Worm (Caenorhabditis elegans) whole organism, L3 larva: ENCODE measurements around the gene Y37H2A.1.

ENCODE experiments used
- R02D3.7 ChIP-seq: fragments of 150-350 bp; optimal IDR thresholded peaks from 2 replicates; lab custom pipeline; 2014; ENCODE audit warnings: missing biosample characterization, missing genetic modification characterization
- ZK546.5 ChIP-seq: sonication (generic microtip); optimal IDR thresholded peaks from 2 replicates; lab custom pipeline; 2017; ENCODE audit warnings: missing biosample characterization, missing genetic modification characterization
- ama-1 ChIP-seq: fragments of 150-350 bp; optimal IDR thresholded peaks from 2 replicates; lab custom pipeline; 2018
- ceh-28 ChIP-seq: fragments of 150-350 bp; optimal IDR thresholded peaks from 2 replicates; lab custom pipeline; 2014; ENCODE audit warnings: missing biosample characterization, missing genetic modification reagents, missing genetic modification characterization
- ceh-82 ChIP-seq: fragments of 150-350 bp; optimal IDR thresholded peaks from 2 replicates; lab custom pipeline; 2014; ENCODE audit warnings: missing biosample characterization, missing genetic modification characterization
- ceh-9 ChIP-seq: sonication (generic microtip); optimal IDR thresholded peaks from 2 replicates; lab custom pipeline; 2018; ENCODE audit warnings: missing biosample characterization, missing genetic modification characterization
- daf-12 ChIP-seq: fragments of 150-350 bp; optimal IDR thresholded peaks from 2 replicates; lab custom pipeline; 2014; ENCODE audit warnings: missing biosample characterization, missing genetic modification reagents, missing genetic modification characterization
- egl-27 ChIP-seq: sonication (generic microtip); optimal IDR thresholded peaks from 4 replicates; lab custom pipeline; 2017; ENCODE audit warnings: missing biosample characterization, missing genetic modification reagents, missing genetic modification characterization
- egl-5 ChIP-seq: fragments of 150-350 bp; optimal IDR thresholded peaks from 2 replicates; lab custom pipeline; 2017; ENCODE audit warnings: missing biosample characterization, missing genetic modification reagents, missing genetic modification characterization, inconsistent platforms
- elt-1 ChIP-seq: fragments of 150-350 bp; optimal IDR thresholded peaks from 2 replicates; lab custom pipeline; 2014; ENCODE audit warnings: missing biosample characterization, missing genetic modification characterization
- elt-2 ChIP-seq: sonication (generic microtip); optimal IDR thresholded peaks from 2 replicates; lab custom pipeline; 2016; ENCODE audit warnings: missing genetic modification reagents, mild to moderate bottlenecking, missing genetic modification characterization, missing compliant biosample characterization
- eor-1 ChIP-seq, 2 experiments: fragments of 150-350 bp; optimal IDR thresholded peaks; 2 replicates each; lab custom pipeline; 2014 to 2018; ENCODE audit warnings: missing biosample characterization in 2 of 2, missing genetic modification characterization in 2 of 2
- fkh-2 ChIP-seq: fragments of 150-350 bp; optimal IDR thresholded peaks from 2 replicates; lab custom pipeline; 2014; ENCODE audit warnings: missing biosample characterization, missing genetic modification reagents, missing genetic modification characterization
- jun-1 ChIP-seq: fragments of 150-350 bp; optimal IDR thresholded peaks from 2 replicates; lab custom pipeline; 2014; ENCODE audit warnings: missing biosample characterization, missing genetic modification reagents, missing genetic modification characterization
- lin-15B ChIP-seq: fragments of 150-350 bp; optimal IDR thresholded peaks from 2 replicates; lab custom pipeline; 2014; ENCODE audit warnings: missing biosample characterization, missing genetic modification characterization
- lin-39 ChIP-seq: fragments of 150-350 bp; optimal IDR thresholded peaks from 2 replicates; lab custom pipeline; 2018; ENCODE audit warnings: missing biosample characterization, missing genetic modification reagents, missing genetic modification characterization
- lsy-12 ChIP-seq: sonication (generic microtip); optimal IDR thresholded peaks from 2 replicates; lab custom pipeline; 2016; ENCODE audit warnings: mild to moderate bottlenecking, missing genetic modification characterization, missing compliant biosample characterization
- mdl-1 ChIP-seq: fragments of 150-350 bp; optimal IDR thresholded peaks from 2 replicates; lab custom pipeline; 2014; ENCODE audit warnings: missing biosample characterization, missing genetic modification characterization
- mml-1 ChIP-seq: fragments of 150-350 bp; sonication (generic microtip); optimal IDR thresholded peaks from 3 replicates; lab custom pipeline; 2014; ENCODE audit warnings: missing biosample characterization, missing genetic modification characterization
- nfya-1 ChIP-seq: sonication (generic microtip); optimal IDR thresholded peaks from 2 replicates; lab custom pipeline; 2017; ENCODE audit warnings: missing genetic modification characterization, mild to moderate bottlenecking, missing compliant biosample characterization, antibody characterized with exemption, moderate library complexity; ENCODE audit not compliant: insufficient read depth
- nhr-11 ChIP-seq: fragments of 150-350 bp; optimal IDR thresholded peaks from 2 replicates; lab custom pipeline; 2014; ENCODE audit warnings: missing biosample characterization, missing genetic modification characterization
- nhr-12 ChIP-seq: fragments of 150-350 bp; optimal IDR thresholded peaks from 2 replicates; lab custom pipeline; 2014; ENCODE audit warnings: missing biosample characterization, missing genetic modification characterization
- nhr-23 ChIP-seq: fragments of 150-350 bp; optimal IDR thresholded peaks from 2 replicates; lab custom pipeline; 2014; ENCODE audit warnings: missing biosample characterization, missing genetic modification reagents, missing genetic modification characterization
- nhr-28 ChIP-seq: fragments of 150-350 bp; optimal IDR thresholded peaks from 2 replicates; lab custom pipeline; 2014; ENCODE audit warnings: missing biosample characterization, missing genetic modification characterization
- nhr-43 ChIP-seq: sonication (generic microtip); optimal IDR thresholded peaks from 2 replicates; lab custom pipeline; 2016; ENCODE audit warnings: mild to moderate bottlenecking, missing genetic modification characterization, missing compliant biosample characterization; ENCODE audit not compliant: poor library complexity, severe bottlenecking
- nhr-76 ChIP-seq: fragments of 150-350 bp; sonication (generic microtip); optimal IDR thresholded peaks from 5 replicates; lab custom pipeline; 2014; ENCODE audit warnings: missing biosample characterization, missing genetic modification characterization
- nhr-77 ChIP-seq: fragments of 150-350 bp; optimal IDR thresholded peaks from 2 replicates; lab custom pipeline; 2014; ENCODE audit warnings: missing biosample characterization, missing genetic modification characterization
- skn-1 ChIP-seq: fragments of 150-350 bp; optimal IDR thresholded peaks from 2 replicates; lab custom pipeline; 2014; ENCODE audit warnings: missing biosample characterization, missing genetic modification characterization
- snpc-4 ChIP-seq: fragments of 150-350 bp; optimal IDR thresholded peaks from 2 replicates; lab custom pipeline; 2014; ENCODE audit warnings: missing biosample characterization, missing genetic modification characterization
- tbx-2 ChIP-seq: sonication (generic microtip); optimal IDR thresholded peaks from 2 replicates; lab custom pipeline; 2016; ENCODE audit warnings: mild to moderate bottlenecking, missing genetic modification characterization, missing compliant biosample characterization
- unc-39 ChIP-seq: sonication (generic microtip); optimal IDR thresholded peaks from 4 replicates; lab custom pipeline; 2017; ENCODE audit warnings: missing biosample characterization, missing genetic modification characterization
- unc-62 ChIP-seq: fragments of 150-350 bp; sonication (generic microtip); optimal IDR thresholded peaks from 4 replicates; lab custom pipeline; 2014; ENCODE audit warnings: missing biosample characterization, missing genetic modification reagents, missing genetic modification characterization
- zag-1 ChIP-seq: fragments of 150-350 bp; optimal IDR thresholded peaks from 2 replicates; lab custom pipeline; 2014; ENCODE audit warnings: missing biosample characterization, missing genetic modification characterization
- ztf-11 ChIP-seq: fragments of 150-350 bp; optimal IDR thresholded peaks from 2 replicates; lab custom pipeline; 2014; ENCODE audit warnings: missing biosample characterization, missing genetic modification characterization

The Y37H2A.1 gene

ce11 chrV:18131049-18131448 is 23.0 kb downstream of the Y37H2A.1 start, which contains the start of gene Y37H2A.12:
Y37H2A.12 (minus strand) TSS chrV:18131129.
- TF ChIP-seq nhr-28 (tag; lab: Kevin White, UChicago) (no peak), ceh-28 (tag; lab: Kevin White, UChicago) (peak; percentile 6)
- TF ChIP-seq, all 47 proteins: peak for 1

DNA sequence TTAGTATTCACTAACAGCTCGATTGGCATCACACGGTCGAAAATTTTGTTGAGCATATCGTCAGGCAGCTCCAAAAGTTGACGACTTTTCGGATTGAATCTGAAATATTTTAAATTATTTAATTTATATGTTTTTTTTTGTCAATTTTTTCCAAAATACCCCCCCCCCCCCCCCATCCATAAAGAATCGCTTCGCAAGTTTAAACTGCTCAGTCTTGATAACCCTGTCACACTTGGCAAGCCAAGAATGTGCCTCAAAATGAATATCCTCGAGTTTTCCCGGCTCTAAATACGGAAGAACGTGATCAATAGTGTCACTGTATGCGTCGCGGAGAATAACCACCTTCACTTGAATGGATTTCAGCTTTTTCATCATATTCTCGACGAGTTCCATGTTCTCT is 25.1 kb downstream of the Y37H2A.1 start, which contains the start of gene Y37H2A.18:
Gene Y37H2A.18 (minus strand): TSS at position 101 of the 400 bp plus-strand sequence.
- TF ChIP-seq lsy-12, result no peak
- no peak for TF ChIP-seq egl-5 (tag; lab: Kevin White, UChicago)
- no peak for TF ChIP-seq jun-1 (tag; lab: Kevin White, UChicago)
- TF ChIP-seq nfya-1 (tag; lab: Kevin White, UChicago), result no peak
- TF ChIP-seq lin-39 (tag; lab: Kevin White, UChicago), result no peak
- TF ChIP-seq nhr-11 (tag; lab: Kevin White, UChicago), result no peak
- no peak for TF ChIP-seq eor-1 (tag; optimal IDR thresholded peaks at IDR 0.05; lab: Kevin White, UChicago)
- TF ChIP-seq R02D3.7 (tag; lab: Kevin White, UChicago), result no peak
- no peak for TF ChIP-seq nhr-43 (tag; lab: Kevin White, UChicago)
- TF ChIP-seq ceh-82, result no peak
- TF ChIP-seq tbx-2, result no peak
- no peak for TF ChIP-seq ceh-9 (tag; lab: Kevin White, UChicago)
- no peak for TF ChIP-seq nhr-28 (tag; lab: Kevin White, UChicago)
- no peak for TF ChIP-seq unc-39 (tag; lab: Kevin White, UChicago)
- TF ChIP-seq egl-27 (tag; lab: Kevin White, UChicago), result no peak
- no peak for TF ChIP-seq zag-1 (tag; lab: Kevin White, UChicago)
- TF ChIP-seq nhr-76 (tag; lab: Kevin White, UChicago), result no peak
- TF ChIP-seq fkh-2 (tag; lab: Kevin White, UChicago), result no peak
- no peak for TF ChIP-seq ceh-28 (tag; lab: Kevin White, UChicago)

- TF ChIP-seq daf-12 (tag; lab: Kevin White, UChicago), result no peak
- no peak for TF ChIP-seq mml-1 (tag; lab: Kevin White, UChicago)
Observed at ce11 chrV:18134378-18134777, 26.3 kb downstream of the Y37H2A.1 start, which contains the start of gene Y37H2A.7. Y37H2A.7 (minus strand) TSS chrV:18134478.

DNA sequence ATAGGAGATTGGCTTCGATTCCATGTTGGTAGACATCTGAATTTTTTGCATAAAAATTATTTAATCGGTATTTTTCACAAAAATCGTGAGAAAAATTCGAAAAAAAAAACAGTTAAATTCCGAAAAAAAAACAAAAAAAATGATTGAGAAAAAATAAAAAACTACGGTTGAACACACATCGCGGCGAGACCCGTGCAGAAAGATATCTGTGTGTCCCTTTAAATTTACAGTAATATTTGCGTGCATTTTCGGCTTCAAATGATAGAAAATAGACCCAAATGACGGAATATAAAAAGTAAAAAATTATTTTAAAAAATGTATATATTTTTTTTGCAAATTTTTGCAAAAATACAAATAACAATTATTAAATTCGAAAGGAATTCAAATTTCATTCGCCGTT is 29.6 kb downstream of the Y37H2A.1 start:
- no peak for TF ChIP-seq elt-2 (tag; lab: Kevin White, UChicago)
- TF ChIP-seq ztf-11 (tag; lab: Kevin White, UChicago), result no peak
- TF ChIP-seq nhr-43 (tag; lab: Kevin White, UChicago), result no peak

- TF ChIP-seq nhr-12 (tag; lab: Kevin White, UChicago), result no peak
- TF ChIP-seq ztf-11 (tag; lab: Kevin White, UChicago), result no peak
- no peak for TF ChIP-seq ama-1 (lab: Kevin White, UChicago)
- TF ChIP-seq eor-1 (tag; optimal IDR thresholded peaks at IDR 0.05; lab: Kevin White, UChicago), result no peak
- TF ChIP-seq nhr-11 (tag; lab: Kevin White, UChicago), result no peak
- no peak for TF ChIP-seq jun-1 (tag; lab: Kevin White, UChicago)
- no peak for TF ChIP-seq ceh-82
- no peak for TF ChIP-seq mml-1 (tag; lab: Kevin White, UChicago)
- TF ChIP-seq, all 47 proteins: peak for 0
Observed at ce11 chrV:18138695-18139094, 30.6 kb downstream of the Y37H2A.1 start, which contains the start of gene Y37H2A.10. Y37H2A.10 (plus strand) TSS chrV:18138995.

DNA sequence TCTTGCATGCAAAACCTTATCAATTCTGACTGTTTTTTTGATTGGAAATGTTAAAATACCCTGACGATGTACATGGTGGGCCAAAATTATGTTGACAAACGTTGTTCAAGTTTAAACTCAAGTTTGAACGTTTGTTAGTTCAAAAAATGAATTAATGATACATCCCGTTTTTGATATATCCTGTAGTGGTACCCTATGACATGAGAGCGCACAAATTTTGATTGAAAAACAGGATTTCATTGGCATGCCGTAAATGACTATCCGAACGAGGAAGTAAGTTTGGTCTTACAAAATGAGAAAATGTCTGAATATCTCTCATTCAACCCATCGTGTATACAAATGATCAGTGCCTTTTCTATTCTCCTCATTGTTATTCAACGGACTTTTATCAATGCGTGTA is 33.1 kb downstream of the Y37H2A.1 start, which contains the start of gene Y37H2A.11:
Gene Y37H2A.11 (plus strand): TSS at position 301 of the 400 bp plus-strand sequence.
- TF ChIP-seq nhr-43 (tag; lab: Kevin White, UChicago), result no peak
- no peak for TF ChIP-seq lin-15B (tag; lab: Kevin White, UChicago)
- no peak for TF ChIP-seq elt-1
- TF ChIP-seq skn-1 (tag; lab: Kevin White, UChicago), result no peak
- TF ChIP-seq nhr-23 (tag; lab: Kevin White, UChicago), result no peak
- TF ChIP-seq egl-5 (tag; lab: Kevin White, UChicago), result no peak
- TF ChIP-seq snpc-4 (tag; lab: Kevin White, UChicago), result no peak
- TF ChIP-seq ZK546.5 (tag; lab: Kevin White, UChicago), result no peak
- no peak for TF ChIP-seq unc-62 (GFP tag; lab: Kevin White, UChicago)
- TF ChIP-seq nhr-77 (tag; lab: Kevin White, UChicago), result no peak
- no peak for TF ChIP-seq mdl-1
- TF ChIP-seq egl-27 (tag; lab: Kevin White, UChicago), result no peak
